Worm (Caenorhabditis elegans) whole organism, L4 larva: ENCODE results near the gene F46F3.3.

Source experiments
- F49E8.2 ChIP-seq: sonication (generic microtip); optimal IDR thresholded peaks from 2 replicates; lab custom pipeline; 2016; ENCODE audit warnings: missing compliant biosample characterization, mild to moderate bottlenecking, missing genetic modification characterization, borderline replicate concordance
- R02D3.7 ChIP-seq: fragments of 150-350 bp; sonication (generic microtip); optimal IDR thresholded peaks from 3 replicates; lab custom pipeline; 2014; ENCODE audit warnings: missing biosample characterization, missing genetic modification characterization
- Y105C5A.15 ChIP-seq: fragments of 200-800 bp; sonication (Bioruptor generic); IDR thresholded peaks from 2 replicates; pipeline ENCODE4 v1.3.6; 2022; ENCODE audit warnings: missing genetic modification characterization, missing compliant biosample characterization
- Y75B8A.6 ChIP-seq: fragments of 200-800 bp; sonication (Bioruptor generic); IDR thresholded peaks from 2 replicates; pipeline ENCODE4 v1.3.6; 2022; ENCODE audit warnings: missing genetic modification reagents, missing genetic modification characterization, missing compliant biosample characterization
- ZK337.2 ChIP-seq: fragments of 200-800 bp; sonication (Bioruptor generic); IDR thresholded peaks from 2 replicates; pipeline ENCODE4 v1.3.6; 2022; ENCODE audit warnings: missing genetic modification reagents, missing genetic modification characterization, missing compliant biosample characterization
- ZK546.5 ChIP-seq, 2 experiments: sonication (generic microtip); optimal IDR thresholded peaks; 2 replicates each; lab custom pipeline; 2017; ENCODE audit warnings: missing biosample characterization in 2 of 2, missing genetic modification characterization in 2 of 2
- aha-1 ChIP-seq: fragments of 150-350 bp; peaks from one replicate; lab custom pipeline; 2014; ENCODE audit warnings: missing biosample characterization, missing genetic modification characterization
- attf-4 ChIP-seq: sonication (generic microtip); optimal IDR thresholded peaks from 3 replicates; lab custom pipeline; 2017; ENCODE audit warnings: missing biosample characterization, missing genetic modification characterization
- ceh-28 ChIP-seq: fragments of 150-350 bp; optimal IDR thresholded peaks from 2 replicates; lab custom pipeline; 2014; ENCODE audit warnings: missing biosample characterization, missing genetic modification reagents, missing genetic modification characterization
- ceh-62 ChIP-seq: sonication (generic microtip); optimal IDR thresholded peaks from 2 replicates; lab custom pipeline; 2017; ENCODE audit warnings: missing biosample characterization, missing genetic modification characterization
- duxl-1 ChIP-seq: sonication (generic microtip); optimal IDR thresholded peaks from 2 replicates; lab custom pipeline; 2016; ENCODE audit warnings: mild to moderate bottlenecking, missing genetic modification characterization, moderate library complexity, missing compliant biosample characterization; ENCODE audit not compliant: poor library complexity
- egl-43 ChIP-seq: fragments of 200-800 bp; sonication (Bioruptor generic); IDR thresholded peaks from 2 replicates; pipeline ENCODE4 v1.3.6; 2022; ENCODE audit warnings: missing genetic modification reagents, missing genetic modification characterization, missing compliant biosample characterization
- fos-1 ChIP-seq: fragments of 150-350 bp; optimal IDR thresholded peaks from 2 replicates; lab custom pipeline; 2014; ENCODE audit warnings: missing biosample characterization, missing genetic modification characterization
- gei-8 ChIP-seq: fragments of 200-800 bp; sonication (Bioruptor generic); optimal IDR thresholded peaks from 2 replicates; lab custom pipeline; 2018; ENCODE audit warnings: mild to moderate bottlenecking, missing genetic modification characterization, missing compliant biosample characterization
- hif-1 ChIP-seq, 2 experiments: sonication (generic microtip); optimal IDR thresholded peaks; 2 replicates each; lab custom pipeline; 2016 to 2017; ENCODE audit warnings: missing compliant biosample characterization in 2 of 2, missing genetic modification characterization in 2 of 2, missing genetic modification reagents in 2 of 2, missing genotype in 2 of 2, mild to moderate bottlenecking in 1 of 2
- hlh-30 ChIP-seq: sonication (generic microtip); optimal IDR thresholded peaks from 2 replicates; lab custom pipeline; 2017; ENCODE audit warnings: antibody characterized with exemption, mild to moderate bottlenecking, missing genetic modification characterization, missing compliant biosample characterization; ENCODE audit not compliant: insufficient read depth
- hmg-1.1 ChIP-seq: fragments of 200-800 bp; sonication (Bioruptor generic); IDR thresholded peaks from 2 replicates; pipeline ENCODE4 v1.3.6; 2022; ENCODE audit warnings: missing genetic modification reagents, missing genetic modification characterization, missing compliant biosample characterization
- lin-15B ChIP-seq: fragments of 150-350 bp; sonication (generic microtip); optimal IDR thresholded peaks from 3 replicates; lab custom pipeline; 2014; ENCODE audit warnings: missing biosample characterization, missing genetic modification characterization
- lin-29 ChIP-seq: fragments of 200-800 bp; sonication (Bioruptor generic); IDR thresholded peaks from 2 replicates; pipeline ENCODE4 v1.3.6; 2022; ENCODE audit warnings: missing genetic modification reagents, missing genetic modification characterization, missing compliant biosample characterization
- lin-38 ChIP-seq: fragments of 200-800 bp; sonication (Bioruptor generic); IDR thresholded peaks from 2 replicates; pipeline ENCODE4 v1.3.6; 2022; ENCODE audit warnings: missing genetic modification reagents, missing genetic modification characterization, missing compliant biosample characterization
- lin-39 ChIP-seq: fragments of 150-350 bp; optimal IDR thresholded peaks from 2 replicates; lab custom pipeline; 2014; ENCODE audit warnings: missing biosample characterization, missing genetic modification reagents, missing genetic modification characterization
- mdt-29 ChIP-seq: fragments of 200-800 bp; sonication (Bioruptor generic); IDR thresholded peaks from 2 replicates; pipeline ENCODE4 v1.3.6; 2022; ENCODE audit warnings: missing genetic modification reagents, missing genetic modification characterization, missing compliant biosample characterization
- mep-1 ChIP-seq: fragments of 150-350 bp; sonication (generic microtip); optimal IDR thresholded peaks from 3 replicates; lab custom pipeline; 2014; ENCODE audit warnings: missing biosample characterization, missing genetic modification characterization
- mes-2 ChIP-seq: sonication (generic microtip); optimal IDR thresholded peaks from 2 replicates; lab custom pipeline; 2016; ENCODE audit warnings: missing genotype, mild to moderate bottlenecking, missing genetic modification characterization, missing compliant biosample characterization; ENCODE audit not compliant: poor library complexity, severe bottlenecking
- mxl-2 ChIP-seq: fragments of 200-800 bp; sonication (Bioruptor generic); conservative IDR thresholded peaks from 2 replicates; pipeline ENCODE4 v1.3.6; 2022; ENCODE audit warnings: missing genetic modification reagents, missing genetic modification characterization, missing compliant biosample characterization
- nhr-11 ChIP-seq: fragments of 150-350 bp; optimal IDR thresholded peaks from 2 replicates; lab custom pipeline; 2014; ENCODE audit warnings: missing biosample characterization, missing genetic modification characterization
- nhr-111 ChIP-seq: fragments of 200-800 bp; sonication (Bioruptor generic); optimal IDR thresholded peaks from 2 replicates; lab custom pipeline; 2018; ENCODE audit warnings: mild to moderate bottlenecking, missing genetic modification characterization, missing compliant biosample characterization
- nhr-237 ChIP-seq: sonication (generic microtip); optimal IDR thresholded peaks from 2 replicates; lab custom pipeline; 2017; ENCODE audit warnings: missing biosample characterization, missing genetic modification characterization
- nhr-28 ChIP-seq: fragments of 150-350 bp; optimal IDR thresholded peaks from 2 replicates; lab custom pipeline; 2014; ENCODE audit warnings: missing biosample characterization, missing genetic modification characterization
- nhr-48 ChIP-seq: sonication (generic microtip); optimal IDR thresholded peaks from 2 replicates; lab custom pipeline; 2016; ENCODE audit warnings: mild to moderate bottlenecking, missing genetic modification characterization, missing compliant biosample characterization
- nhr-6 ChIP-seq: fragments of 150-350 bp; optimal IDR thresholded peaks from 2 replicates; lab custom pipeline; 2014; ENCODE audit warnings: missing biosample characterization, missing genetic modification characterization
- php-3 ChIP-seq: fragments of 200-800 bp; sonication (Bioruptor generic); IDR thresholded peaks from 2 replicates; pipeline ENCODE4 v1.3.6; 2022; ENCODE audit warnings: missing genetic modification reagents, missing genetic modification characterization, missing compliant biosample characterization
- rbr-2 ChIP-seq: sonication (generic microtip); optimal IDR thresholded peaks from 2 replicates; lab custom pipeline; 2016; ENCODE audit warnings: missing genotype, missing genetic modification characterization, missing compliant biosample characterization
- saeg-2 ChIP-seq: fragments of 200-800 bp; sonication (Bioruptor generic); IDR thresholded peaks from 2 replicates; pipeline ENCODE4 v1.3.6; 2022; ENCODE audit warnings: missing genetic modification reagents, missing genetic modification characterization, missing compliant biosample characterization
- set-16 ChIP-seq: fragments of 200-800 bp; sonication (Bioruptor generic); IDR thresholded peaks from 2 replicates; pipeline ENCODE4 v1.3.6; 2022; ENCODE audit warnings: missing genetic modification reagents, missing genetic modification characterization, missing compliant biosample characterization
- skn-1 ChIP-seq: fragments of 150-350 bp; optimal IDR thresholded peaks from 2 replicates; lab custom pipeline; 2014; ENCODE audit warnings: missing biosample characterization, missing genetic modification characterization
- tra-1 ChIP-seq: fragments of 200-800 bp; sonication (Bioruptor generic); IDR thresholded peaks from 2 replicates; pipeline ENCODE4 v1.3.6; 2022; ENCODE audit warnings: missing genetic modification reagents, missing genetic modification characterization, missing compliant biosample characterization
- unc-62 ChIP-seq, 3 experiments: fragments of 150-350 bp in 1 of 3; sonication (generic microtip); optimal IDR thresholded peaks in 2 of 3; peaks in 1 of 3; 1 replicate in 1 of 3; 2 replicates in 2 of 3; lab custom pipeline; 2014 to 2017; ENCODE audit warnings: missing biosample characterization in 3 of 3, missing genetic modification characterization in 3 of 3, missing genetic modification reagents in 3 of 3, missing genotype in 1 of 3
- zip-11 ChIP-seq: fragments of 200-800 bp; sonication (Bioruptor generic); IDR thresholded peaks from 2 replicates; pipeline ENCODE4 v1.3.6; 2022; ENCODE audit warnings: missing genetic modification characterization, missing compliant biosample characterization

Gene F46F3.3

ce11 chrV:11680519-11681203 lies 13.4 kb downstream of the F46F3.3 start (continued):
- TF ChIP-seq set-16 (GFP tag; lab: Robert Waterston, UW): no peak
- TF ChIP-seq fos-1 (tag; lab: Kevin White, UChicago): no peak
- peak; percentile 85 for TF ChIP-seq aha-1 (tag; lab: Kevin White, UChicago)
- TF ChIP-seq duxl-1 (tag; lab: Kevin White, UChicago): no peak
- TF ChIP-seq mep-1 (tag; lab: Kevin White, UChicago): peak; percentile 0
- TF ChIP-seq Y75B8A.6 (GFP tag; lab: Robert Waterston, UW): no peak
- no peak for TF ChIP-seq mdt-29
- peak; percentile 37 for TF ChIP-seq hlh-30 (tag; lab: Kevin White, UChicago)
- TF ChIP-seq nhr-237: no peak
- no peak for TF ChIP-seq tra-1 (GFP tag; lab: Robert Waterston, UW)
- TF ChIP-seq ceh-28 (tag; lab: Kevin White, UChicago): no peak
- peak; percentile 22 for TF ChIP-seq nhr-28 (tag; lab: Kevin White, UChicago)
- no peak for TF ChIP-seq nhr-111
- no peak for TF ChIP-seq ZK546.5 (tag; optimal IDR thresholded peaks at IDR 0.05; lab: Kevin White, UChicago)
- no peak for TF ChIP-seq mxl-2 (GFP tag; lab: Robert Waterston, UW)
- no peak for TF ChIP-seq nhr-11 (tag; lab: Kevin White, UChicago)
- no peak for TF ChIP-seq ceh-62 (tag; lab: Kevin White, UChicago)
- TF ChIP-seq lin-15B: no peak
- TF ChIP-seq unc-62 (GFP tag; optimal IDR thresholded peaks at IDR 0.05 in 1 of 2; lab: Kevin White, UChicago): peak in 1 of 2 experiments; percentile 93
- no peak for TF ChIP-seq unc-62 (tag; optimal IDR thresholded peaks at IDR 0.05; lab: Kevin White, UChicago)

- no peak for TF ChIP-seq ZK337.2
- no peak for TF ChIP-seq lin-29 (GFP tag; lab: Robert Waterston, UW)
- TF ChIP-seq F49E8.2 (tag; lab: Kevin White, UChicago): no peak
- no peak for TF ChIP-seq ceh-62 (tag; lab: Kevin White, UChicago)
- TF ChIP-seq saeg-2: no peak
- TF ChIP-seq nhr-6 (tag; lab: Kevin White, UChicago): no peak
- no peak for TF ChIP-seq hif-1 (tag; optimal IDR thresholded peaks at IDR 0.05; lab: Kevin White, UChicago)
- no peak for TF ChIP-seq nhr-11 (tag; lab: Kevin White, UChicago)
- TF ChIP-seq hmg-1.1: no peak
- no peak for TF ChIP-seq skn-1 (tag; lab: Kevin White, UChicago)
- no peak for TF ChIP-seq attf-4 (tag; lab: Kevin White, UChicago)
- no peak for TF ChIP-seq gei-8 (GFP tag; lab: Kevin White, UChicago)
- no peak for TF ChIP-seq php-3 (GFP tag; lab: Robert Waterston, UW)
Observed at ce11 chrV:11682858-11683257, 15.6 kb downstream of the F46F3.3 start.

- TF ChIP-seq lin-29 (GFP tag; lab: Robert Waterston, UW): no peak
- no peak for TF ChIP-seq lin-39
- no peak for TF ChIP-seq php-3 (GFP tag; lab: Robert Waterston, UW)
- TF ChIP-seq zip-11 (GFP tag; lab: Robert Waterston, UW): no peak
- no peak for TF ChIP-seq R02D3.7 (tag; lab: Kevin White, UChicago)
- TF ChIP-seq Y105C5A.15 (GFP tag; lab: Robert Waterston, UW): no peak
- TF ChIP-seq lin-38: no peak
- TF ChIP-seq egl-43: no peak
- no peak for TF ChIP-seq nhr-237
- no peak for TF ChIP-seq rbr-2 (tag; lab: Kevin White, UChicago)
- TF ChIP-seq mes-2 (tag; lab: Kevin White, UChicago): no peak
- TF ChIP-seq nhr-48 (tag; lab: Kevin White, UChicago): no peak
Observed at ce11 chrV:11686877-11687276, 19.6 kb downstream of the F46F3.3 start, which contains the start of gene W05E10.2. Gene W05E10.2, plus strand, starts transcription at chrV:11687177.
